Worm (Caenorhabditis elegans) whole organism, early embryonic: ENCODE results near the gene pgp-8.

ENCODE experiments used
- B0310.2 ChIP-seq: sonication (generic microtip); optimal IDR thresholded peaks from 2 replicates; lab custom pipeline; 2016; ENCODE audit warnings: mild to moderate bottlenecking, missing genetic modification characterization, missing compliant biosample characterization
- F13C5.2 ChIP-seq: sonication (generic microtip); optimal IDR thresholded peaks from 2 replicates; lab custom pipeline; 2017; ENCODE audit warnings: mild to moderate bottlenecking, missing genetic modification characterization, inconsistent platforms, missing compliant biosample characterization
- hmbx-1 ChIP-seq: sonication (generic microtip); optimal IDR thresholded peaks from 2 replicates; lab custom pipeline; 2016; ENCODE audit warnings: mild to moderate bottlenecking, missing genetic modification characterization, missing compliant biosample characterization
- hnd-1 ChIP-seq: sonication (generic microtip); optimal IDR thresholded peaks from 2 replicates; lab custom pipeline; 2016; ENCODE audit warnings: missing genetic modification characterization, missing compliant biosample characterization

- no peak for TF ChIP-seq hnd-1 (tag; lab: Kevin White, UChicago)
- TF ChIP-seq hmbx-1 (tag; lab: Kevin White, UChicago): no peak
- no peak for TF ChIP-seq F13C5.2 (tag; lab: Kevin White, UChicago)
- no peak for TF ChIP-seq B0310.2
These were observed 12.5 kb downstream of the pgp-8 start for ce11 chrX:10851735-10852134.
